Fruit fly (Drosophila melanogaster) whole organism, wandering third instar larva: ENCODE data around the gene CG13917.

Source experiments
- Abd-B ChIP-seq: fragments of >200 bp; optimal IDR thresholded peaks from 2 replicates; lab custom pipeline; 2017; ENCODE audit warnings: missing biosample characterization, missing genetic modification characterization
- CG32264 ChIP-seq: fragments of 200-800 bp; sonication (Bioruptor generic); optimal IDR thresholded peaks from 2 replicates; lab custom pipeline; 2016; ENCODE audit warnings: missing biosample characterization, missing genetic modification characterization
- CG9705 ChIP-seq: fragments of 200-800 bp; sonication (Bioruptor generic); optimal IDR thresholded peaks from 2 replicates; lab custom pipeline; 2018; ENCODE audit warnings: missing biosample characterization, mild to moderate bottlenecking, missing genetic modification characterization
- CrebA ChIP-seq: fragments of 200-800 bp; sonication (Bioruptor generic); optimal IDR thresholded peaks from 2 replicates; lab custom pipeline; 2016; ENCODE audit warnings: missing biosample characterization, mild to moderate bottlenecking, missing genetic modification characterization, borderline replicate concordance
- Dfd ChIP-seq: fragments of >200 bp; optimal IDR thresholded peaks from 2 replicates; lab custom pipeline; 2017; ENCODE audit warnings: missing biosample characterization, missing genetic modification characterization
- Dif ChIP-seq: fragments of 200-275, 200-300 bp; sonication (Bioruptor generic); optimal IDR thresholded peaks from 2 replicates; lab custom pipeline; 2018; ENCODE audit warnings: missing biosample characterization, missing genetic modification characterization; ENCODE audit not compliant: partially characterized antibody
- GATAd ChIP-seq: sonication (Bioruptor generic); optimal IDR thresholded peaks from 2 replicates; lab custom pipeline; 2016; ENCODE audit warnings: missing biosample characterization, missing genetic modification characterization
- HLH106 ChIP-seq: fragments of 200-800 bp; optimal IDR thresholded peaks from 3 replicates; lab custom pipeline; 2019; ENCODE audit warnings: missing biosample characterization, mild to moderate bottlenecking, missing genetic modification characterization, moderate library complexity
- Hnf4 ChIP-seq: fragments of 200-800 bp; sonication (Bioruptor generic); optimal IDR thresholded peaks from 2 replicates; lab custom pipeline; 2016; ENCODE audit warnings: missing biosample characterization, mild to moderate bottlenecking, missing genetic modification characterization
- Hr78 ChIP-seq: fragments of >200 bp; optimal IDR thresholded peaks from 2 replicates; lab custom pipeline; 2017; ENCODE audit warnings: missing biosample characterization, missing genetic modification characterization
- Hr83 ChIP-seq: fragments of 200-300 bp; sonication (Bioruptor generic); optimal IDR thresholded peaks from 2 replicates; lab custom pipeline; 2016; ENCODE audit warnings: missing biosample characterization, mild to moderate bottlenecking, missing genetic modification characterization, moderate library complexity; ENCODE audit not compliant: poor library complexity, severe bottlenecking
- Jra ChIP-seq: sonication (Bioruptor generic); optimal IDR thresholded peaks from 2 replicates; lab custom pipeline; 2016; ENCODE audit warnings: missing biosample characterization, missing genetic modification characterization
- Mio ChIP-seq: sonication (Bioruptor generic); optimal IDR thresholded peaks from 2 replicates; lab custom pipeline; 2016; ENCODE audit warnings: missing biosample characterization, missing genetic modification characterization
- Myc ChIP-seq: fragments of >200 bp; optimal IDR thresholded peaks from 2 replicates; lab custom pipeline; 2017
- N ChIP-seq: fragments of >200 bp; optimal IDR thresholded peaks from 2 replicates; lab custom pipeline; 2018; ENCODE audit warnings: missing biosample characterization, missing external identifiers, missing genetic modification characterization
- OdsH ChIP-seq: fragments of 200-800 bp; sonication (Bioruptor generic); optimal IDR thresholded peaks from 2 replicates; lab custom pipeline; 2016; ENCODE audit warnings: missing biosample characterization, mild to moderate bottlenecking, missing genetic modification characterization
- Rel ChIP-seq, 2 experiments: fragments of 200-800 bp; sonication (Bioruptor generic) in 1 of 2; optimal IDR thresholded peaks; 2 replicates in 1 of 2; 3 replicates in 1 of 2; lab custom pipeline; 2016 to 2019; ENCODE audit warnings: mild to moderate bottlenecking in 2 of 2, missing biosample characterization in 2 of 2, missing genetic modification characterization in 2 of 2, moderate library complexity in 1 of 2
- Sp1 ChIP-seq: fragments of 200-800 bp; sonication (Bioruptor generic); optimal IDR thresholded peaks from 3 replicates; lab custom pipeline; 2019; ENCODE audit warnings: missing biosample characterization, mild to moderate bottlenecking, missing genetic modification characterization, moderate library complexity
- Vsx2 ChIP-seq: fragments of 200-300, 225-300 bp; sonication (Bioruptor generic); optimal IDR thresholded peaks from 2 replicates; lab custom pipeline; 2018; ENCODE audit warnings: missing biosample characterization, missing genetic modification characterization; ENCODE audit not compliant: partially characterized antibody
- br ChIP-seq: fragments of 200-800 bp; sonication (Bioruptor generic); optimal IDR thresholded peaks from 2 replicates; lab custom pipeline; 2016; ENCODE audit warnings: missing biosample characterization, missing genetic modification characterization
- brk ChIP-seq: fragments of 200-800 bp; sonication (Bioruptor generic); optimal IDR thresholded peaks from 2 replicates; lab custom pipeline; 2016; ENCODE audit warnings: missing biosample characterization, mild to moderate bottlenecking, missing genetic modification characterization
- dl ChIP-seq, 2 experiments: fragments of 175-275, 200-275 bp in 1 of 2; fragments of 200-275 bp in 1 of 2; sonication (Bioruptor generic); optimal IDR thresholded peaks; lab custom pipeline; 2018; ENCODE audit warnings: mild to moderate bottlenecking in 2 of 2, missing biosample characterization in 2 of 2, missing genetic modification characterization in 2 of 2, moderate library complexity in 2 of 2; ENCODE audit not compliant: partially characterized antibody in 2 of 2, insufficient read depth in 1 of 2
- dmrt93B ChIP-seq: fragments of 200-800 bp; sonication (Bioruptor generic); optimal IDR thresholded peaks from 2 replicates; lab custom pipeline; 2018; ENCODE audit warnings: missing biosample characterization, mild to moderate bottlenecking, missing genetic modification characterization
- dsf ChIP-seq: sonication (Bioruptor generic); optimal IDR thresholded peaks from 2 replicates; lab custom pipeline; 2016; ENCODE audit warnings: missing biosample characterization, missing genetic modification characterization, borderline replicate concordance
- ey ChIP-seq: fragments of 200-800 bp; sonication (Bioruptor generic); optimal IDR thresholded peaks from 2 replicates; lab custom pipeline; 2016; ENCODE audit warnings: missing biosample characterization, missing genetic modification characterization
- foxo ChIP-seq, 2 experiments: fragments of 200-800 bp; sonication (Bioruptor generic); optimal IDR thresholded peaks; 2 replicates in 1 of 2; 3 replicates in 1 of 2; lab custom pipeline; 2016 to 2017; ENCODE audit warnings: missing biosample characterization in 2 of 2, missing genetic modification characterization in 2 of 2
- fru ChIP-seq: fragments of 200-800 bp; sonication (Bioruptor generic); optimal IDR thresholded peaks from 3 replicates; lab custom pipeline; 2016; ENCODE audit warnings: missing biosample characterization, mild to moderate bottlenecking, missing genetic modification characterization
- h ChIP-seq: fragments of 200-800 bp; sonication (Bioruptor generic); optimal IDR thresholded peaks from 3 replicates; lab custom pipeline; 2016; ENCODE audit warnings: missing biosample characterization, mild to moderate bottlenecking, missing genetic modification characterization
- jim ChIP-seq: fragments of 175-275, 200-325 bp; sonication (Bioruptor generic); optimal IDR thresholded peaks from 2 replicates; lab custom pipeline; 2016; ENCODE audit warnings: missing biosample characterization, mild to moderate bottlenecking, missing genetic modification characterization
- lola ChIP-seq: fragments of >200 bp; optimal IDR thresholded peaks from 2 replicates; lab custom pipeline; 2017; ENCODE audit warnings: missing biosample characterization, missing genetic modification characterization
- pan ChIP-seq: fragments of >200 bp; optimal IDR thresholded peaks from 2 replicates; lab custom pipeline; 2017
- psq ChIP-seq: fragments of 200-800 bp; sonication (Bioruptor generic); optimal IDR thresholded peaks from 3 replicates; lab custom pipeline; 2017; ENCODE audit warnings: missing biosample characterization, mild to moderate bottlenecking, missing genetic modification characterization, moderate library complexity
- rgr ChIP-seq: fragments of 200-800 bp; sonication (Bioruptor generic); optimal IDR thresholded peaks from 3 replicates; lab custom pipeline; 2016; ENCODE audit warnings: missing biosample characterization, mild to moderate bottlenecking, missing genetic modification characterization
- sage ChIP-seq: fragments of 200-800 bp; sonication (Bioruptor generic); optimal IDR thresholded peaks from 2 replicates; lab custom pipeline; 2016; ENCODE audit warnings: missing biosample characterization, mild to moderate bottlenecking, missing genetic modification characterization
- sv ChIP-seq: fragments of 200-800 bp; sonication (Bioruptor generic); optimal IDR thresholded peaks from 3 replicates; lab custom pipeline; 2016; ENCODE audit warnings: missing biosample characterization, missing genetic modification characterization
- tai ChIP-seq: sonication (Bioruptor generic); optimal IDR thresholded peaks from 2 replicates; lab custom pipeline; 2016; ENCODE audit warnings: missing biosample characterization, missing genetic modification characterization
- usp ChIP-seq: fragments of >200 bp; optimal IDR thresholded peaks from 2 replicates; lab custom pipeline; 2017; ENCODE audit warnings: missing biosample characterization, missing genetic modification characterization
- woc ChIP-seq: sonication (Bioruptor generic); optimal IDR thresholded peaks from 2 replicates; lab custom pipeline; 2016; ENCODE audit warnings: missing biosample characterization, mild to moderate bottlenecking, missing genetic modification characterization

CG13917 gene

DNA sequence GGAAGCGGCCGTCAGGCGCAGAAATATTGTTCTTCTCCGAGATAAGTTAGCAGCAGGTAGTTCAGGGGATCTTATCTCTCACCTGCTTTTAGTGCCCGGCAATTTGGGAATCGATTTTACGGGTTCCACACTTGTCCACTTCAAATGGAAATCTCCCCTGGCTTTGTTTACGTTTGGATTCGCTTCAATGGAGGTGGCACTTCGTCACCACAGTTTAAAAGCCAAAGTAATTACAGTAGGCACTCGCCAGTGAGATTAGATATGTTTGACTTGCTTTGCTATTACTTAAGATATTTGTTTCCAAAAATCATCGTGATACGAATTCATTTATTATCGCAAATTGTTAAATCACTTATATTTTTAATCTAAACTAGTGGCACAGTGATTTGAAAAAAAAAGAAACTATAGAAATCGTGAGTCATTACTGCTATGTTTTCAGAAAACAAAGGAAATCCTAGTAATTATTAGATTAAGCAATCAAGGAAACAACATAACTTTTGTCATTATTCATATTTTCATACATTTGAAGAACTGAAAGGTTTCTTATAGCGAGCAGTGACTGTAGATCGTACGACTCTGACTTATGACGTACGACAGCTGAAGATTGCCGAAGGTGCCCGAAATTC lies 28.0 kb upstream of the CG13917 start:
- TF ChIP-seq tai (no peak), lola (GFP tag; lab: Kevin White, UChicago) (no peak), br (GFP tag; lab: Kevin White, UChicago) (peak; percentile 82), dsf (GFP tag; lab: Kevin White, UChicago) (no peak), GATAd (GFP tag; lab: Kevin White, UChicago) (no peak), brk (GFP tag; lab: Kevin White, UChicago) (no peak), h (GFP tag; lab: Kevin White, UChicago) (peak; percentile 80), Sp1 (GFP tag; lab: Kevin White, UChicago) (peak; percentile 75), sv (GFP tag; lab: Kevin White, UChicago) (peak; percentile 6), CG32264 (GFP tag; lab: Kevin White, UChicago) (peak; percentile 29), sage (GFP tag; lab: Kevin White, UChicago) (no peak), Hnf4 (GFP tag; lab: Kevin White, UChicago) (peak; percentile 72), Rel (GFP tag; optimal IDR thresholded peaks at IDR 0.05; lab: Kevin White, UChicago) (no peak), Rel (tag; optimal IDR thresholded peaks at IDR 0.05; lab: Kevin White, UChicago) (peak; percentile 51), HLH106 (tag; lab: Kevin White, UChicago) (peak; percentile 77), Myc (lab: Kevin White, UChicago) (no peak), fru (GFP tag; lab: Kevin White, UChicago) (peak; percentile 92), rgr (GFP tag; lab: Kevin White, UChicago) (peak; percentile 74), Vsx2 (no peak), psq (GFP tag; lab: Kevin White, UChicago) (peak; percentile 56), dl (GFP tag; optimal IDR thresholded peaks at IDR 0.05; lab: Kevin White, UChicago; ENCODE audit: insufficient read depth in 1 of 2, partially characterized antibody in 2 of 2) (no peak), Abd-B (no peak), ey (GFP tag; lab: Kevin White, UChicago) (peak; percentile 80), dmrt93B (GFP tag; lab: Kevin White, UChicago) (peak; percentile 61), jim (GFP tag; lab: Kevin White, UChicago) (no peak), foxo (GFP tag; optimal IDR thresholded peaks at IDR 0.05; lab: Kevin White, UChicago) (peak; percentile 0 to 86), woc (GFP tag; lab: Kevin White, UChicago) (peak; percentile 56), usp (no peak), CrebA (GFP tag; lab: Kevin White, UChicago) (no peak), Mio (GFP tag; lab: Kevin White, UChicago) (no peak), Dif (GFP tag; lab: Kevin White, UChicago) (no peak), Jra (GFP tag; lab: Kevin White, UChicago) (peak; percentile 66), CG9705 (peak; percentile 22), Hr83 (GFP tag; lab: Kevin White, UChicago) (no peak), pan (lab: Kevin White, UChicago) (no peak), Hr78 (no peak), Dfd (GFP tag; lab: Kevin White, UChicago) (no peak), OdsH (GFP tag; lab: Kevin White, UChicago) (peak; percentile 81), N (GFP tag; lab: Kevin White, UChicago) (no peak)

- no peak for TF ChIP-seq sv (GFP tag; lab: Kevin White, UChicago)
- peak; percentile 54 for TF ChIP-seq Hr83 (GFP tag; lab: Kevin White, UChicago)
- TF ChIP-seq Abd-B, result no peak
- TF ChIP-seq Sp1 (GFP tag; lab: Kevin White, UChicago), result no peak
- peak; percentile 5 for TF ChIP-seq Hnf4 (GFP tag; lab: Kevin White, UChicago)
- TF ChIP-seq rgr (GFP tag; lab: Kevin White, UChicago), result peak; percentile 12
- TF ChIP-seq, all 38 proteins: peak for 3
Measured at dm6 chr3L:1549148-1549547, 27.4 kb upstream of the CG13917 start.
